Fruit fly (Drosophila melanogaster) whole organism, embryonic: ENCODE data around the gene moody.
A peak's percentile ranks its signal among the peaks of the same experiment; 100 is the strongest.

Source experiments
- Ada2b ChIP-seq: fragments of 200-800 bp; sonication (Bioruptor generic); IDR thresholded peaks from 2 replicates; pipeline ENCODE4 v1.3.6; 2022; ENCODE audit warnings: missing biosample characterization, missing genetic modification characterization
- Blimp-1 ChIP-seq: fragments of 200-800 bp; sonication (Bioruptor generic); optimal IDR thresholded peaks from 3 replicates; lab custom pipeline; 2018; ENCODE audit warnings: missing biosample characterization, missing genetic modification characterization, mild to moderate bottlenecking, moderate library complexity, missing genetic modification reagents
- CG10462 ChIP-seq: fragments of 200-800 bp; sonication (Bioruptor generic); optimal IDR thresholded peaks from 2 replicates; lab custom pipeline; 2016; ENCODE audit warnings: missing biosample characterization, missing genetic modification characterization
- CG11504 ChIP-seq: fragments of 200-800 bp; sonication (Bioruptor generic); optimal IDR thresholded peaks from 3 replicates; lab custom pipeline; 2019; ENCODE audit warnings: missing biosample characterization, mild to moderate bottlenecking, missing genetic modification characterization, moderate library complexity
- CG11695 ChIP-seq: fragments of 200-800 bp; sonication (Bioruptor generic); IDR thresholded peaks from 3 replicates; pipeline ENCODE4 v1.3.6; 2022; ENCODE audit warnings: missing biosample characterization, missing genetic modification characterization
- CG12391 ChIP-seq: fragments of 200-800 bp; sonication (Bioruptor generic); optimal IDR thresholded peaks from 3 replicates; lab custom pipeline; 2018; ENCODE audit warnings: missing biosample characterization, mild to moderate bottlenecking, missing genetic modification characterization, moderate library complexity
- CG14441 ChIP-seq: fragments of 200-800 bp; sonication (Bioruptor generic); IDR thresholded peaks from 2 replicates; pipeline ENCODE4 v1.3.6; 2022; ENCODE audit warnings: missing biosample characterization, missing genetic modification characterization
- CG15514 ChIP-seq: fragments of 200-800 bp; sonication (Bioruptor generic); optimal IDR thresholded peaks from 3 replicates; lab custom pipeline; 2017; ENCODE audit warnings: missing biosample characterization, missing genetic modification characterization, mild to moderate bottlenecking, moderate library complexity, missing genetic modification reagents
- CG1602 ChIP-seq: fragments of 200-800 bp; sonication (Bioruptor generic); optimal IDR thresholded peaks from 3 replicates; lab custom pipeline; 2016; ENCODE audit warnings: missing biosample characterization, missing genetic modification characterization
- CG17385 ChIP-seq: fragments of 200-800 bp; sonication (Bioruptor generic); optimal IDR thresholded peaks from 3 replicates; lab custom pipeline; 2018; ENCODE audit warnings: missing biosample characterization, mild to moderate bottlenecking, missing genetic modification characterization
- CG17568 ChIP-seq: fragments of 200-800 bp; sonication (Bioruptor generic); optimal IDR thresholded peaks from 2 replicates; lab custom pipeline; 2018; ENCODE audit warnings: missing biosample characterization, mild to moderate bottlenecking, missing genetic modification characterization, moderate library complexity
- CG18599 ChIP-seq: fragments of 200-800 bp; sonication (Bioruptor generic); optimal IDR thresholded peaks from 3 replicates; lab custom pipeline; 2017; ENCODE audit warnings: missing biosample characterization, missing genetic modification characterization, mild to moderate bottlenecking, moderate library complexity, missing genetic modification reagents
- CG2120 ChIP-seq: fragments of 200-800 bp; sonication (Bioruptor generic); optimal IDR thresholded peaks from 3 replicates; lab custom pipeline; 2016; ENCODE audit warnings: missing biosample characterization, missing genetic modification characterization
- CG32772 ChIP-seq: fragments of 200-800 bp; sonication (Bioruptor generic); IDR thresholded peaks from 2 replicates; pipeline ENCODE4 v1.3.6; 2022; ENCODE audit warnings: missing biosample characterization, missing genetic modification characterization
- CG4424 ChIP-seq: fragments of 200-800 bp; sonication (Bioruptor generic); optimal IDR thresholded peaks from 3 replicates; lab custom pipeline; 2016; ENCODE audit warnings: missing biosample characterization, missing genetic modification characterization
- CG6175 ChIP-seq: fragments of 200-800 bp; sonication (Bioruptor generic); IDR thresholded peaks from 3 replicates; pipeline ENCODE4 v1.3.6; 2022; ENCODE audit warnings: missing biosample characterization, missing genetic modification characterization
- CG6765 ChIP-seq: fragments of 200-800 bp; sonication (Bioruptor generic); optimal IDR thresholded peaks from 3 replicates; lab custom pipeline; 2017; ENCODE audit warnings: missing biosample characterization, mild to moderate bottlenecking, missing genetic modification characterization
- CG7786 ChIP-seq: fragments of 200-800 bp; sonication (Bioruptor generic); optimal IDR thresholded peaks from 2 replicates; lab custom pipeline; 2016; ENCODE audit warnings: missing biosample characterization, missing genetic modification characterization
- CG8924 ChIP-seq: fragments of 200-800 bp; optimal IDR thresholded peaks from 3 replicates; lab custom pipeline; 2019; ENCODE audit warnings: missing biosample characterization, mild to moderate bottlenecking, missing genetic modification characterization, moderate library complexity
- CG8944 ChIP-seq: fragments of 200-800 bp; sonication (Bioruptor generic); optimal IDR thresholded peaks from 3 replicates; lab custom pipeline; 2016; ENCODE audit warnings: missing biosample characterization, missing genetic modification characterization
- CG9215 ChIP-seq: fragments of 200-800 bp; sonication (Bioruptor generic); IDR thresholded peaks from 2 replicates; pipeline ENCODE4 v1.3.6; 2022; ENCODE audit warnings: missing biosample characterization, missing genetic modification characterization
- CkIIα-i1 ChIP-seq: fragments of 200-800 bp; sonication (Bioruptor generic); IDR thresholded peaks from 2 replicates; pipeline ENCODE4 v1.3.6; 2022; ENCODE audit warnings: missing biosample characterization, missing genetic modification characterization
- D19A ChIP-seq: fragments of 200-800 bp; optimal IDR thresholded peaks from 3 replicates; lab custom pipeline; 2019; ENCODE audit warnings: missing biosample characterization, mild to moderate bottlenecking, missing genetic modification characterization, moderate library complexity
- Dip2 ChIP-seq: fragments of 200-800 bp; sonication (Bioruptor generic); IDR thresholded peaks from 2 replicates; pipeline ENCODE4 v1.3.6; 2022; ENCODE audit warnings: missing biosample characterization, missing genetic modification characterization
- Drgx ChIP-seq: fragments of 200-800 bp; sonication (Bioruptor generic); IDR thresholded peaks from 2 replicates; pipeline ENCODE4 v1.3.6; 2022; ENCODE audit warnings: missing biosample characterization, missing genetic modification characterization
- ERR ChIP-seq: fragments of 200-800 bp; sonication (Bioruptor generic); optimal IDR thresholded peaks from 2 replicates; lab custom pipeline; 2016; ENCODE audit warnings: missing biosample characterization, missing genetic modification characterization
- Ets65A ChIP-seq: fragments of 200-800 bp; sonication (Bioruptor generic); peaks from one replicate; lab custom pipeline; 2016; ENCODE audit warnings: missing biosample characterization, missing genetic modification characterization
- Fer1 ChIP-seq: fragments of 200-800 bp; sonication (Bioruptor generic); optimal IDR thresholded peaks from 2 replicates; lab custom pipeline; 2017; ENCODE audit warnings: missing biosample characterization, mild to moderate bottlenecking, missing genetic modification characterization
- Hr78 ChIP-seq, 2 experiments: fragments of 200-800 bp in 1 of 2; fragments of >200 bp in 1 of 2; sonication (Bioruptor generic) in 1 of 2; optimal IDR thresholded peaks; 2 replicates each; lab custom pipeline; 2017 to 2019; ENCODE audit warnings: missing biosample characterization in 2 of 2, missing genetic modification characterization in 2 of 2, mild to moderate bottlenecking in 1 of 2, moderate library complexity in 1 of 2
- Nf-YB ChIP-seq: fragments of 200-800 bp; sonication (Bioruptor generic); optimal IDR thresholded peaks from 3 replicates; lab custom pipeline; 2019; ENCODE audit warnings: missing biosample characterization, mild to moderate bottlenecking, missing genetic modification characterization, moderate library complexity
- Nf-YC ChIP-seq: fragments of 200-800 bp; optimal IDR thresholded peaks from 3 replicates; lab custom pipeline; 2019; ENCODE audit warnings: missing biosample characterization, mild to moderate bottlenecking, missing genetic modification characterization, moderate library complexity
- Rx ChIP-seq: fragments of 200-800 bp; sonication (Bioruptor generic); IDR thresholded peaks from 2 replicates; pipeline ENCODE4 v1.3.6; 2022; ENCODE audit warnings: missing biosample characterization, missing genetic modification characterization
- Sin3A ChIP-seq: fragments of >200 bp; optimal IDR thresholded peaks from 2 replicates; lab custom pipeline; 2018
- YL-1 ChIP-seq: fragments of 200-800 bp; sonication (Bioruptor generic); optimal IDR thresholded peaks from 3 replicates; lab custom pipeline; 2017; ENCODE audit warnings: missing biosample characterization, mild to moderate bottlenecking, missing genetic modification characterization
- bowl ChIP-seq: fragments of 200-800 bp; sonication (Bioruptor generic); IDR thresholded peaks from 2 replicates; pipeline ENCODE4 v1.3.6; 2022; ENCODE audit warnings: missing biosample characterization, missing genetic modification characterization
- cad ChIP-seq: fragments of >200 bp; optimal IDR thresholded peaks from 2 replicates; lab custom pipeline; 2017; ENCODE audit warnings: missing biosample characterization, missing genetic modification characterization
- chinmo ChIP-seq: fragments of 200-800 bp; sonication (Bioruptor generic); IDR thresholded peaks from 4 replicates; pipeline ENCODE4 v1.3.6; 2022; ENCODE audit warnings: missing biosample characterization, missing genetic modification characterization; ENCODE audit not compliant: partially characterized antibody
- dimm ChIP-seq: fragments of 200-800 bp; sonication (Bioruptor generic); IDR thresholded peaks from 2 replicates; pipeline ENCODE4 v1.3.6; 2022; ENCODE audit warnings: missing biosample characterization, missing genetic modification characterization
- dysf ChIP-seq: fragments of 200-800 bp; sonication (Bioruptor generic); IDR thresholded peaks from 3 replicates; pipeline ENCODE4 v1.3.6; 2022; ENCODE audit warnings: missing biosample characterization, missing genetic modification characterization
- gce ChIP-seq: fragments of 200-800 bp; sonication (Bioruptor generic); IDR thresholded peaks from 3 replicates; pipeline ENCODE4 v1.3.6; 2022; ENCODE audit warnings: missing biosample characterization, missing genetic modification characterization
- hth ChIP-seq: fragments of >200 bp; optimal IDR thresholded peaks from 2 replicates; lab custom pipeline; 2017; ENCODE audit warnings: inconsistent platforms
- p53 ChIP-seq: fragments of 200-800 bp; sonication (Bioruptor generic); optimal IDR thresholded peaks from 2 replicates; lab custom pipeline; 2016; ENCODE audit warnings: missing biosample characterization, missing genetic modification characterization
- pnt ChIP-seq: fragments of 200-800 bp; sonication (Bioruptor generic); optimal IDR thresholded peaks from 3 replicates; lab custom pipeline; 2016; ENCODE audit warnings: missing biosample characterization, missing genetic modification characterization
- row ChIP-seq: fragments of 200-800 bp; sonication (Bioruptor generic); IDR thresholded peaks from 3 replicates; pipeline ENCODE4 v1.3.6; 2022; ENCODE audit warnings: missing biosample characterization, missing genetic modification characterization
- sc ChIP-seq, 3 experiments: fragments of >200 bp in 2 of 3; fragments of 200-800 bp in 1 of 3; sonication (Bioruptor generic) in 1 of 3; optimal IDR thresholded peaks; 2 replicates in 2 of 3; 3 replicates in 1 of 3; lab custom pipeline; 2017; ENCODE audit warnings: mild to moderate bottlenecking in 1 of 3, missing biosample characterization in 1 of 3, missing genetic modification characterization in 1 of 3, missing genetic modification reagents in 1 of 3
- schlank ChIP-seq: fragments of 200-800 bp; sonication (Bioruptor generic); optimal IDR thresholded peaks from 2 replicates; lab custom pipeline; 2018; ENCODE audit warnings: missing biosample characterization, mild to moderate bottlenecking, missing genetic modification characterization
- sens ChIP-seq: fragments of 200-800 bp; sonication (Bioruptor generic); peaks from one replicate; lab custom pipeline; 2016; ENCODE audit warnings: missing biosample characterization, missing genetic modification characterization
- sim ChIP-seq: fragments of 200-800 bp; sonication (Bioruptor generic); IDR thresholded peaks from 2 replicates; pipeline ENCODE4 v1.3.6; 2022; ENCODE audit warnings: missing biosample characterization, missing genetic modification characterization
- toy ChIP-seq: fragments of 200-800 bp; sonication (Bioruptor generic); IDR thresholded peaks from 2 replicates; pipeline ENCODE4 v1.3.6; 2022; ENCODE audit warnings: missing biosample characterization, missing genetic modification characterization
- trh ChIP-seq: fragments of 200-800 bp; sonication (Bioruptor generic); optimal IDR thresholded peaks from 2 replicates; lab custom pipeline; 2016; ENCODE audit warnings: missing biosample characterization, missing genetic modification characterization
- twi ChIP-seq: fragments of 200-800 bp; optimal IDR thresholded peaks from 2 replicates; lab custom pipeline; 2019; ENCODE audit warnings: missing biosample characterization, mild to moderate bottlenecking, missing genetic modification characterization, moderate library complexity
- zfh2 ChIP-seq: fragments of 200-800 bp; sonication (Bioruptor generic); optimal IDR thresholded peaks from 2 replicates; lab custom pipeline; 2016; ENCODE audit warnings: missing biosample characterization, missing genetic modification characterization

The moody gene

dm6 chrX:2088798-2089197 lies 38.9 kb upstream of the moody start (continued):
- TF ChIP-seq sens (GFP tag; lab: Kevin White, UChicago) (peak; percentile 8), zfh2 (no peak), CG2120 (GFP tag; lab: Kevin White, UChicago) (peak; percentile 21), bowl (GFP tag; lab: Robert Waterston, UW) (no peak), CG32772 (no peak), CG12391 (tag; lab: Kevin White, UChicago) (no peak), CG18599 (GFP tag; lab: Kevin White, UChicago) (peak; percentile 26), chinmo (GFP tag; lab: Robert Waterston, UW) (no peak), row (GFP tag; lab: Robert Waterston, UW) (0 out of 3 replicates have a peak, but pooled peaks have one; percentile 12), trh (no peak), dysf (GFP tag; lab: Robert Waterston, UW) (0 out of 3 replicates have a peak, but pooled peaks have one; percentile 10), CkIIα-i1 (GFP tag; lab: Robert Waterston, UW) (no peak), YL-1 (GFP tag; lab: Kevin White, UChicago) (no peak), CG14441 (GFP tag; lab: Robert Waterston, UW) (0 out of 2 replicates have a peak, but pooled peaks have one; percentile 19), CG8924 (tag; lab: Kevin White, UChicago) (no peak), D19A (tag; lab: Kevin White, UChicago) (peak; percentile 59), Sin3A (no peak), Ada2b (GFP tag; lab: Robert Waterston, UW) (0 out of 2 replicates have a peak, but pooled peaks have one; percentile 5), Drgx (GFP tag; lab: Robert Waterston, UW) (peak; percentile 37; the same call in 1 of the 2 replicates), CG11695 (GFP tag; lab: Robert Waterston, UW) (no peak), Dip2 (GFP tag; lab: Robert Waterston, UW) (no peak), pnt (GFP tag; lab: Kevin White, UChicago) (no peak), CG6765 (GFP tag; lab: Kevin White, UChicago) (no peak), sc (optimal IDR thresholded peaks at IDR 0.05; lab: Kevin White, UChicago) (no peak), sc (GFP tag; optimal IDR thresholded peaks at IDR 0.05; lab: Kevin White, UChicago) (no peak), Ets65A (peak; percentile 78)

dm6 chrX:2087501-2087900 lies 37.6 kb upstream of the moody start:
- TF ChIP-seq Nf-YB (GFP tag; lab: Kevin White, UChicago): peak; percentile 36
- no peak for TF ChIP-seq cad
- no peak for TF ChIP-seq p53 (GFP tag; lab: Kevin White, UChicago)
- TF ChIP-seq sim (GFP tag; lab: Robert Waterston, UW): no peak
- TF ChIP-seq Rx: peak; percentile 58
- peak; percentile 26 for TF ChIP-seq CG8944 (GFP tag; lab: Kevin White, UChicago)
- peak; percentile 49 for TF ChIP-seq Blimp-1 (GFP tag; lab: Kevin White, UChicago)
- peak; percentile 27 for TF ChIP-seq CG10462
- TF ChIP-seq dimm (GFP tag; lab: Robert Waterston, UW): 0 out of 2 replicates have a peak, but pooled peaks have one; percentile 45
- TF ChIP-seq CG11504 (tag; lab: Kevin White, UChicago): peak; percentile 69
- TF ChIP-seq Hr78 (GFP tag; optimal IDR thresholded peaks at IDR 0.05; lab: Kevin White, UChicago): peak in 1 of 2 experiments; percentile 77
- 0 out of 2 replicates have a peak, but pooled peaks have one; percentile 12 for TF ChIP-seq CG9215 (GFP tag; lab: Robert Waterston, UW)
- TF ChIP-seq Nf-YC (tag; lab: Kevin White, UChicago): no peak
- peak; percentile 38 for TF ChIP-seq CG7786 (GFP tag; lab: Kevin White, UChicago)
- TF ChIP-seq CG4424 (GFP tag; lab: Kevin White, UChicago): peak; percentile 48
- TF ChIP-seq ERR (GFP tag; lab: Kevin White, UChicago): no peak
- peak; percentile 8 for TF ChIP-seq twi (tag; lab: Kevin White, UChicago)
- peak; percentile 50 for TF ChIP-seq CG17385 (GFP tag; lab: Kevin White, UChicago)
- peak; percentile 22 for TF ChIP-seq Fer1 (GFP tag; lab: Kevin White, UChicago)
- TF ChIP-seq CG1602 (GFP tag; lab: Kevin White, UChicago): peak; percentile 46
- TF ChIP-seq hth: no peak
- TF ChIP-seq schlank (tag; lab: Kevin White, UChicago): peak; percentile 26
- TF ChIP-seq CG15514: no peak
- TF ChIP-seq toy (GFP tag; lab: Robert Waterston, UW): 0 out of 2 replicates have a peak, but pooled peaks have one; percentile 32
- peak; percentile 39 for TF ChIP-seq CG17568 (GFP tag; lab: Kevin White, UChicago)
- peak; percentile 64; the same call in 2 of the 3 replicates for TF ChIP-seq gce
- 0 out of 3 replicates have a peak, but pooled peaks have one; percentile 24 for TF ChIP-seq CG6175 (GFP tag; lab: Robert Waterston, UW)
